Worm (Caenorhabditis elegans): Measurements from ENCODE around the gene T04F8.3.
A peak's percentile ranks its signal among the peaks of the same experiment; 100 is the strongest.

The T04F8.3 gene

DNA sequence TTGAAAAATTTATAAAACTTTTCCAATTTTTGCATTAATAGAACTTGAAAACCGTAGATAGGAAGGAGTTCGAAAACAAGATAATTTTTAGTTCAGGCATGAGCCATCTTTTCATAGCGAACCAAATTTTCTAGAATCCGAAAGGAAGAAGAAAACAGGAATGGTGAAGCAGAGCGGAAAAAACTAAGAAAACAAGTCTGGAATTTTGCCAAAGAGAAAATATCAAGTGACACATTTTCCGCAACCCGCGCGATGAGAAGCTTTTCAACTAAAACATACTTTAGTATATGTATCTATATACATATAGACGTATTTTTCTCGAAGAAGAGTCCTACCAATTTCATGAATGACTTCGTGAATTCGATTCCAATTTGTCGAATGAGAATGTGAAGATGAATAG, 16.9 kb upstream of the T04F8.3 start:
- TF ChIP-seq efl-1 (optimal IDR thresholded peaks at IDR 0.05), result no peak
- TF ChIP-seq efl-1 (GFP tag; optimal IDR thresholded peaks at IDR 0.05 in 1 of 2), result peak in 1 of 2 experiments; percentile 66
- no peak for TF ChIP-seq pqm-1 (tag; optimal IDR thresholded peaks at IDR 0.05)
- no peak for TF ChIP-seq nhr-77 (tag; optimal IDR thresholded peaks at IDR 0.05)
- TF ChIP-seq snu-23 (GFP tag; optimal IDR thresholded peaks at IDR 0.05), result no peak
- no peak for TF ChIP-seq pag-3 (tag; optimal IDR thresholded peaks at IDR 0.05; ENCODE audit: borderline replicate concordance, insufficient read depth)

- TF ChIP-seq zip-4 (GFP tag; optimal IDR thresholded peaks at IDR 0.05) (peak; percentile 83), mab-9 (GFP tag; IDR thresholded peaks at IDR 0.05) (peak; percentile 69), lsy-2 (tag; optimal IDR thresholded peaks at IDR 0.05) (peak; percentile 9 to 57), irx-1 (tag; optimal IDR thresholded peaks at IDR 0.05) (peak; percentile 76), fkh-8 (tag; optimal IDR thresholded peaks at IDR 0.05) (peak; percentile 86), nhr-90 (tag; optimal IDR thresholded peaks at IDR 0.05; ENCODE audit: poor library complexity) (peak; percentile 77), sup-37 (GFP tag; optimal IDR thresholded peaks at IDR 0.05) (peak; percentile 81), nhr-71 (tag; optimal IDR thresholded peaks at IDR 0.05) (peak; percentile 66), fkh-4 (tag; optimal IDR thresholded peaks at IDR 0.05; ENCODE audit: borderline replicate concordance) (peak; percentile 50), isw-1 (GFP tag; IDR thresholded peaks at IDR 0.05) (peak; percentile 55), lin-13 (GFP tag; optimal IDR thresholded peaks at IDR 0.05) (peak; percentile 38), rnt-1 (tag; optimal IDR thresholded peaks at IDR 0.05) (peak; percentile 61), xbp-1 (tag; optimal IDR thresholded peaks at IDR 0.05) (peak; percentile 69), mdl-1 (tag; optimal IDR thresholded peaks at IDR 0.05) (peak in 1 of 2 experiments; percentile 21), nhr-85 (tag) (peak; percentile 99), elt-2 (tag; optimal IDR thresholded peaks at IDR 0.05) (peak; percentile 7), snu-23 (GFP tag; optimal IDR thresholded peaks at IDR 0.05) (peak; percentile 38), vab-15 (tag; optimal IDR thresholded peaks at IDR 0.05) (peak; percentile 70), pax-3 (tag; optimal IDR thresholded peaks at IDR 0.05) (peak; percentile 92), nhr-19 (GFP tag; conservative IDR thresholded peaks at IDR 0.05) (peak; percentile 75), nhr-47 (tag; optimal IDR thresholded peaks at IDR 0.05) (peak; percentile 89), ztf-4 (tag; optimal IDR thresholded peaks at IDR 0.05) (peak; percentile 55), dsc-1 (tag; optimal IDR thresholded peaks at IDR 0.05) (peak; percentile 68), ceh-63 (GFP tag; optimal IDR thresholded peaks at IDR 0.05) (peak; percentile 93), unc-86 (tag; optimal IDR thresholded peaks at IDR 0.05) (peak; percentile 90), efl-3 (GFP tag; optimal IDR thresholded peaks at IDR 0.05) (peak; percentile 66), lin-14 (GFP tag; optimal IDR thresholded peaks at IDR 0.05) (peak; percentile 98), grh-1 (GFP tag; IDR thresholded peaks at IDR 0.05) (peak; percentile 78), ztf-11 (tag; optimal IDR thresholded peaks at IDR 0.05) (peak in 1 of 2 experiments; percentile 76), ceh-88 (GFP tag; IDR thresholded peaks at IDR 0.05) (peak; percentile 65), nhr-20 (tag; optimal IDR thresholded peaks at IDR 0.05) (peak; percentile 27), ceh-8 (GFP tag; optimal IDR thresholded peaks at IDR 0.05) (peak; percentile 95), tbx-2 (tag; optimal IDR thresholded peaks at IDR 0.05) (peak; percentile 75), lir-3 (tag; optimal IDR thresholded peaks at IDR 0.05; ENCODE audit: poor library complexity) (peak; percentile 24), swsn-7 (tag; optimal IDR thresholded peaks at IDR 0.05) (peak; percentile 83)
Measured at ce11 chrX:11643767-11644235, 14.6 kb upstream of the T04F8.3 start, which contains the start of gene sto-4. TSS of gene sto-4 (plus strand) at chrX:11644126.
